Worm (Caenorhabditis elegans): ENCODE results near the gene kdin-1.

ce11 chrIV:11029412-11029811 lies 9.0 kb upstream of the kdin-1 start, which contains the start of gene hrg-5:
- no peak for TF ChIP-seq ztf-4 (tag; optimal IDR thresholded peaks at IDR 0.05)
- no peak for TF ChIP-seq alr-1 (tag; optimal IDR thresholded peaks at IDR 0.05; ENCODE audit: borderline replicate concordance)
- TF ChIP-seq lin-14 (GFP tag; optimal IDR thresholded peaks at IDR 0.05), result no peak
- no peak for TF ChIP-seq xbp-1 (tag; optimal IDR thresholded peaks at IDR 0.05)
- TF ChIP-seq unc-86 (tag; optimal IDR thresholded peaks at IDR 0.05), result no peak
- no peak for TF ChIP-seq elt-3 (tag; optimal IDR thresholded peaks at IDR 0.05)
- TF ChIP-seq efl-1 (optimal IDR thresholded peaks at IDR 0.05), result no peak
- TF ChIP-seq efl-1 (GFP tag; optimal IDR thresholded peaks at IDR 0.05 in 1 of 2), result no peak
- TF ChIP-seq nhr-237 (tag; optimal IDR thresholded peaks at IDR 0.05), result no peak
- no peak for TF ChIP-seq aly-2 (tag; optimal IDR thresholded peaks at IDR 0.05)
- TF ChIP-seq vab-15 (tag; optimal IDR thresholded peaks at IDR 0.05), result no peak
- TF ChIP-seq mdl-1 (tag; optimal IDR thresholded peaks at IDR 0.05), result no peak
- TF ChIP-seq fkh-10 (GFP tag; optimal IDR thresholded peaks at IDR 0.05), result no peak

Measured in whole organism, L1 larva.